Worm (Caenorhabditis elegans) whole organism, L3 larva: Measurements from ENCODE around the gene arle-14.

Experiments used
- R02D3.7 ChIP-seq: fragments of 150-350 bp; optimal IDR thresholded peaks from 2 replicates; lab custom pipeline; 2014; ENCODE audit warnings: missing biosample characterization, missing genetic modification characterization
- ZK546.5 ChIP-seq: sonication (generic microtip); optimal IDR thresholded peaks from 2 replicates; lab custom pipeline; 2017; ENCODE audit warnings: missing biosample characterization, missing genetic modification characterization
- ama-1 ChIP-seq: fragments of 150-350 bp; optimal IDR thresholded peaks from 2 replicates; lab custom pipeline; 2018
- ceh-16 ChIP-seq: sonication (generic microtip); optimal IDR thresholded peaks from 2 replicates; lab custom pipeline; 2017; ENCODE audit warnings: missing biosample characterization, missing genetic modification characterization
- ceh-28 ChIP-seq: fragments of 150-350 bp; optimal IDR thresholded peaks from 2 replicates; lab custom pipeline; 2014; ENCODE audit warnings: missing biosample characterization, missing genetic modification reagents, missing genetic modification characterization
- ceh-82 ChIP-seq: fragments of 150-350 bp; optimal IDR thresholded peaks from 2 replicates; lab custom pipeline; 2014; ENCODE audit warnings: missing biosample characterization, missing genetic modification characterization
- ceh-9 ChIP-seq: sonication (generic microtip); optimal IDR thresholded peaks from 2 replicates; lab custom pipeline; 2018; ENCODE audit warnings: missing biosample characterization, missing genetic modification characterization
- daf-12 ChIP-seq: fragments of 150-350 bp; optimal IDR thresholded peaks from 2 replicates; lab custom pipeline; 2014; ENCODE audit warnings: missing biosample characterization, missing genetic modification reagents, missing genetic modification characterization
- egl-27 ChIP-seq: sonication (generic microtip); optimal IDR thresholded peaks from 4 replicates; lab custom pipeline; 2017; ENCODE audit warnings: missing biosample characterization, missing genetic modification reagents, missing genetic modification characterization
- elt-1 ChIP-seq: fragments of 150-350 bp; optimal IDR thresholded peaks from 2 replicates; lab custom pipeline; 2014; ENCODE audit warnings: missing biosample characterization, missing genetic modification characterization
- elt-2 ChIP-seq: sonication (generic microtip); optimal IDR thresholded peaks from 2 replicates; lab custom pipeline; 2016; ENCODE audit warnings: missing genetic modification reagents, mild to moderate bottlenecking, missing genetic modification characterization, missing compliant biosample characterization
- elt-3 ChIP-seq, 3 experiments: fragments of 150-350 bp in 1 of 3; sonication (generic microtip) in 2 of 3; optimal IDR thresholded peaks; 2 replicates in 2 of 3; 4 replicates in 1 of 3; lab custom pipeline; 2014 to 2017; ENCODE audit warnings: missing biosample characterization in 3 of 3, missing genetic modification characterization in 3 of 3
- fkh-10 ChIP-seq: sonication (generic microtip); optimal IDR thresholded peaks from 2 replicates; lab custom pipeline; 2017; ENCODE audit warnings: missing biosample characterization, missing genetic modification reagents, missing genetic modification characterization
- fkh-2 ChIP-seq: fragments of 150-350 bp; optimal IDR thresholded peaks from 2 replicates; lab custom pipeline; 2014; ENCODE audit warnings: missing biosample characterization, missing genetic modification reagents, missing genetic modification characterization
- hmg-11 ChIP-seq: sonication (generic microtip); optimal IDR thresholded peaks from 2 replicates; lab custom pipeline; 2016; ENCODE audit warnings: missing genetic modification characterization, missing compliant biosample characterization
- jun-1 ChIP-seq: fragments of 150-350 bp; optimal IDR thresholded peaks from 2 replicates; lab custom pipeline; 2014; ENCODE audit warnings: missing biosample characterization, missing genetic modification reagents, missing genetic modification characterization
- lin-15B ChIP-seq: fragments of 150-350 bp; optimal IDR thresholded peaks from 2 replicates; lab custom pipeline; 2014; ENCODE audit warnings: missing biosample characterization, missing genetic modification characterization
- lin-39 ChIP-seq: fragments of 150-350 bp; optimal IDR thresholded peaks from 2 replicates; lab custom pipeline; 2018; ENCODE audit warnings: missing biosample characterization, missing genetic modification reagents, missing genetic modification characterization
- mdl-1 ChIP-seq: fragments of 150-350 bp; optimal IDR thresholded peaks from 2 replicates; lab custom pipeline; 2014; ENCODE audit warnings: missing biosample characterization, missing genetic modification characterization
- mml-1 ChIP-seq: fragments of 150-350 bp; sonication (generic microtip); optimal IDR thresholded peaks from 3 replicates; lab custom pipeline; 2014; ENCODE audit warnings: missing biosample characterization, missing genetic modification characterization
- nfya-1 ChIP-seq: sonication (generic microtip); optimal IDR thresholded peaks from 2 replicates; lab custom pipeline; 2017; ENCODE audit warnings: missing genetic modification characterization, mild to moderate bottlenecking, missing compliant biosample characterization, antibody characterized with exemption, moderate library complexity; ENCODE audit not compliant: insufficient read depth
- nhr-11 ChIP-seq: fragments of 150-350 bp; optimal IDR thresholded peaks from 2 replicates; lab custom pipeline; 2014; ENCODE audit warnings: missing biosample characterization, missing genetic modification characterization
- nhr-12 ChIP-seq: fragments of 150-350 bp; optimal IDR thresholded peaks from 2 replicates; lab custom pipeline; 2014; ENCODE audit warnings: missing biosample characterization, missing genetic modification characterization
- nhr-23 ChIP-seq: fragments of 150-350 bp; optimal IDR thresholded peaks from 2 replicates; lab custom pipeline; 2014; ENCODE audit warnings: missing biosample characterization, missing genetic modification reagents, missing genetic modification characterization
- nhr-237 ChIP-seq: fragments of 150-350 bp; optimal IDR thresholded peaks from 2 replicates; lab custom pipeline; 2014; ENCODE audit warnings: missing biosample characterization, missing genetic modification characterization
- nhr-25 ChIP-seq: sonication (generic microtip); optimal IDR thresholded peaks from 2 replicates; lab custom pipeline; 2017; ENCODE audit warnings: missing biosample characterization, missing genetic modification characterization
- nhr-28 ChIP-seq: fragments of 150-350 bp; optimal IDR thresholded peaks from 2 replicates; lab custom pipeline; 2014; ENCODE audit warnings: missing biosample characterization, missing genetic modification characterization
- nhr-43 ChIP-seq: sonication (generic microtip); optimal IDR thresholded peaks from 2 replicates; lab custom pipeline; 2016; ENCODE audit warnings: mild to moderate bottlenecking, missing genetic modification characterization, missing compliant biosample characterization; ENCODE audit not compliant: poor library complexity, severe bottlenecking
- nhr-67 ChIP-seq: fragments of 150-350 bp; optimal IDR thresholded peaks from 2 replicates; lab custom pipeline; 2014; ENCODE audit warnings: missing biosample characterization, missing genetic modification characterization
- nhr-76 ChIP-seq: fragments of 150-350 bp; sonication (generic microtip); optimal IDR thresholded peaks from 5 replicates; lab custom pipeline; 2014; ENCODE audit warnings: missing biosample characterization, missing genetic modification characterization
- nhr-77 ChIP-seq: fragments of 150-350 bp; optimal IDR thresholded peaks from 2 replicates; lab custom pipeline; 2014; ENCODE audit warnings: missing biosample characterization, missing genetic modification characterization
- pha-4 ChIP-seq: fragments of 150-350 bp; optimal IDR thresholded peaks from 2 replicates; lab custom pipeline; 2014; ENCODE audit warnings: missing biosample characterization, missing genetic modification reagents, missing genetic modification characterization
- skn-1 ChIP-seq: fragments of 150-350 bp; optimal IDR thresholded peaks from 2 replicates; lab custom pipeline; 2014; ENCODE audit warnings: missing biosample characterization, missing genetic modification characterization
- snpc-4 ChIP-seq: fragments of 150-350 bp; optimal IDR thresholded peaks from 2 replicates; lab custom pipeline; 2014; ENCODE audit warnings: missing biosample characterization, missing genetic modification characterization
- tbx-2 ChIP-seq: sonication (generic microtip); optimal IDR thresholded peaks from 2 replicates; lab custom pipeline; 2016; ENCODE audit warnings: mild to moderate bottlenecking, missing genetic modification characterization, missing compliant biosample characterization
- unc-39 ChIP-seq: sonication (generic microtip); optimal IDR thresholded peaks from 4 replicates; lab custom pipeline; 2017; ENCODE audit warnings: missing biosample characterization, missing genetic modification characterization
- unc-62 ChIP-seq: fragments of 150-350 bp; sonication (generic microtip); optimal IDR thresholded peaks from 4 replicates; lab custom pipeline; 2014; ENCODE audit warnings: missing biosample characterization, missing genetic modification reagents, missing genetic modification characterization
- ztf-11 ChIP-seq: fragments of 150-350 bp; optimal IDR thresholded peaks from 2 replicates; lab custom pipeline; 2014; ENCODE audit warnings: missing biosample characterization, missing genetic modification characterization
- ztf-4 ChIP-seq: fragments of 150-350 bp; optimal IDR thresholded peaks from 2 replicates; lab custom pipeline; 2014; ENCODE audit warnings: missing biosample characterization, missing genetic modification characterization

Gene arle-14

DNA sequence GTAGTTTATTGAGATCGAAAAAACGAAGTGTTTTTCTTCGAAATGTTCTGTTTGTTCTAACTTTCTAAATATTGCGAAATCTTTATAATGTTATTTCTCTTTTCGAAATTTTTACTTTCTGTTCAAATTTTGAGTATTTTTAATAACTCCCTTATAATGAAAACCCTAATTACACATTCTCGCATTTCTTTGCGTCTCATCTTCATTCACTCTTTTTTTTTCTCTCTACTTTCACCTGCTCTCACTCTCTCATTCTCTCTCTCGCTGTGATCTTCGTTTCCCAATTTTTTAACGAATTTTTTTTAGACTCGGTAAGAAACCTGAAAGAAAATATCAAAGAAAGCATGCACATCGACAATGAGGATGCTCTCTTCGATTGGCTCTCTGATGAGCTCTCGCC lies 18.5 kb downstream of the arle-14 start, which contains the start of gene rbm-26:
Gene rbm-26 (plus strand): TSS at position 301 of the 400 bp plus-strand sequence.
- TF ChIP-seq daf-12, result no peak
- TF ChIP-seq ama-1 (lab: Kevin White, UChicago), result no peak
- peak; percentile 8 for TF ChIP-seq pha-4 (tag; lab: Kevin White, UChicago)
- TF ChIP-seq, all 47 proteins: peak for 1

DNA sequence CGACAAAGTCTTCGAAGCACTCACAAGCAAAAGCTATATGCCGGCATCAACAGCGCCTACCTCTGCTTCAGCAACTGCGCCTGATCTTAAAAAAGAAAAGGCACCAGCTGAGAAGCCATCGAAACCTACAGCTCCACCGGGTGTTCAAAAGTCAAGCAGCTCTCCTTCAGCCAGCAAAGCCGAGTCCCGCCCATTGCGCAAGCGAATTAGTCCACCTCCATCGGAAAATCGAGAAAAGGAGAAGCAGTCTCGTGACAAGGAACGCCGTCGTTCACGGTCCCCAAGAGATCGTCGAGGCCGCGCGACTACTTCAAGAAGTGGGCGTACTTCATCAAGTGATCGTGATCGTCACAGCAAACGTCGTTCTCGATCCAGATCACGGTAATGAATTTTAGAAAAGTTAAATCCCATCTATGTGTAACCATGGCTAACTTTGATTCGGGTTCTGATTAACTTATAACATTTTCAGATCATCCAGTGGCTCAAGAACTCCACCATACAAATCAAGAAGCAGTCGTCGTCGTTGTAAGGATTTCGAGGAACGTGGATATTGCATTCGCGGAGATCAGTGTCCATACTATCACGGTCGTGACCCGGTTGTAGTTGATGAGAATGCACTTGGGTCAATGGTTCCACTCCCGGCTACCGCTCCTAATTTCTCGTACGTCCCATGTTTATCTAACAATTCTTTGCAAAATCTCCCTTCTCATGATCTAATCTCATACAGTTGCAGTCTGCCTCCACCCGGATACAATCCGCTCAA lies 19.4 kb downstream of the arle-14 start:
- TF ChIP-seq ZK546.5 (no peak), nhr-11 (tag; lab: Kevin White, UChicago) (no peak), nhr-12 (tag; lab: Kevin White, UChicago) (no peak), pha-4 (tag; lab: Kevin White, UChicago) (no peak), nhr-76 (tag; lab: Kevin White, UChicago) (no peak), ceh-28 (tag; lab: Kevin White, UChicago) (no peak), nhr-25 (no peak)

DNA sequence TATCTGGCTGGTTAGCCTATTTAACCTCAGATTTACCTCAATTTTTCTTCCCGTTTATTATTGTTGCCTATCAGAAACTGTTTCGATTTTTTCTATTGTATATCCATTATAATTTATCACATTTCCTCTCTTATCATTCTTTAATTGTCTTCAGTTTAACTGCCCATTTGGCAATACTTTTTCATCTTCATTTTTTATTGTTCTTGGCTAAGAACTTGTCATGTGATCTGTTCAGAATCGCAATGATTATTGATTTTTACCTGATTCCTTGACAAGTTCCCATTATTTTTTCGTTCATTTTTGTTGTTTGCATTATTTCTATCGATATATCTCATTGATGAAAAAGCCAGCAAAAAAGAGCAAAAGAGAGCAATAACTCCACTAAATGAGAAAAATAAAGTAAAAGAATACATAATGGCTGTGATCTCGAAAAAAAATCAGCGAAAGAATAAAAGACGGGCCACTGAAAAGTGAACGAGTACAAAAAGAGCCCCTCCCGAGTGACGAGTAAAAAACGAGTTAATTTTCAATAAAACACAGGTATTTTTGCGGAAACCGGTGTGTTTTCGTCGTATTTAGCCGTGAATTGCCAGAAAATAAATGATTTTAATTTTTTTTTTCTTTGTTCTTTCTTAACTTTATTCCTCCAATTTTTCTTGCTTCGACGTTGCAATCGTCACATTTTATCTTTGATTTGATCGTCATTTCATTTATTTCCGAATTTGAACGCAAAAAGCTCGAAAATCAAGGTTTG lies 21.7 kb downstream of the arle-14 start, which contains the start of gene arf-1:
Gene arf-1 (plus strand): TSS at position 657 of the 754 bp plus-strand sequence.
- no peak for TF ChIP-seq mdl-1 (tag; lab: Kevin White, UChicago)
- no peak for TF ChIP-seq fkh-2 (tag; lab: Kevin White, UChicago)
- no peak for TF ChIP-seq skn-1 (tag; lab: Kevin White, UChicago)
- peak; percentile 54 for TF ChIP-seq nhr-77 (tag; lab: Kevin White, UChicago)
- TF ChIP-seq nhr-67 (tag; lab: Kevin White, UChicago), result no peak
- no peak for TF ChIP-seq ama-1 (lab: Kevin White, UChicago)
- TF ChIP-seq tbx-2 (tag; lab: Kevin White, UChicago), result no peak
- TF ChIP-seq ZK546.5, result no peak
- TF ChIP-seq elt-2, result peak; percentile 17
- TF ChIP-seq, all 47 proteins: peak for 2

DNA sequence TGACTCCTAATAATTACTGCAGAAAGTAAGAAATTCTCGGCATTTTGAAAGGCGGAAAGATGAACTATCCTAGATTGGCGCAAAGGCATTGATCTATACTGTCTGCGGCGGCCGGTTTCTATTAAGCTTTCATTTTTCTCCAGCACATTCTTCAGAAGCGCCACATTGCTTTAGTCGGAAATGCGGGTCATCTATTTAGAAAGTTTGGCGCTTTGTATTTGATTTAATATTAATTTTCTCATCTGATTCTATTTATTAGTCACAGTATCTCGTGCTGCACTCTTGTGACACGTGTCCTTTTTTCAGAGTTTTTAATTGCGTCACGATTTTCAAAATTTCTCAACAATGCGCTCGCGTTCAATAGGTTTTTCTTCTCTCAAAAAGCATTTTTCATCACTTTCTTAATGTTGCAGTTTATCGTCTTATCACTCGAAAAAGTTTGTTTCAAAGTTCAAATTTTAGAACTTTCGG lies 22.3 kb downstream of the arle-14 start:
- TF ChIP-seq fkh-10 (GFP tag; lab: Kevin White, UChicago) (no peak), ztf-4 (tag; lab: Kevin White, UChicago) (peak; percentile 55), nhr-43 (tag; lab: Kevin White, UChicago) (peak; percentile 76), ama-1 (lab: Kevin White, UChicago) (peak; percentile 59)

DNA sequence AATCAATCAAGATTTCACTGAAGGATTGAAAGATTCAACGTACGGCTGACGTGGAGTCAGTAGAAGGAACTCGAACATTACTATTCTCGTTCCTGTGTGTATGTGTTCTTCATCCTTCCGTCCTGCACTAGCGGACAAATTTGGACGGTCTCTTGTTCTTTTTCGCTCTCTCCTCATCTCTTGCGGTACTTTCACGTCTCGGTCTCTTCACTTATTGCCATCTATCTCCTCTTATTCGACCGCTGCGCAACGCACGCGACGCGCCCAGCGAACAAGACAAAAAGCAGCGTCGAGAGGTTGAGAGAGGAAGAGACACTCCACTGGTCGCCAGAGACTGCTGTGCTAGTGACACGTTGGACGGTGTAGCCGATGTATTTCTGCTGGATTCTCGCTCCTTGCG lies 22.8 kb downstream of the arle-14 start:
- no peak for TF ChIP-seq nhr-237
- no peak for TF ChIP-seq tbx-2 (tag; lab: Kevin White, UChicago)
- TF ChIP-seq nhr-28 (tag; lab: Kevin White, UChicago), result no peak
- TF ChIP-seq mdl-1 (tag; lab: Kevin White, UChicago), result peak; percentile 32
- peak; percentile 34 for TF ChIP-seq unc-62 (GFP tag; lab: Kevin White, UChicago)
- TF ChIP-seq hmg-11, result peak; percentile 88
- TF ChIP-seq ztf-11 (tag; lab: Kevin White, UChicago), result no peak
- TF ChIP-seq ama-1 (lab: Kevin White, UChicago), result peak; percentile 82
- no peak for TF ChIP-seq ZK546.5
- no peak for TF ChIP-seq nhr-43 (tag; lab: Kevin White, UChicago)
- no peak for TF ChIP-seq fkh-2 (tag; lab: Kevin White, UChicago)
- peak in 1 of 3 experiments; percentile 26 for TF ChIP-seq elt-3 (tag; optimal IDR thresholded peaks at IDR 0.05; lab: Kevin White, UChicago)
- TF ChIP-seq mml-1 (tag; lab: Kevin White, UChicago), result no peak
- TF ChIP-seq nhr-11 (tag; lab: Kevin White, UChicago), result no peak
- peak; percentile 78 for TF ChIP-seq jun-1 (tag; lab: Kevin White, UChicago)
- no peak for TF ChIP-seq nhr-77 (tag; lab: Kevin White, UChicago)
- TF ChIP-seq lin-39 (tag; lab: Kevin White, UChicago), result peak; percentile 88
- TF ChIP-seq pha-4 (tag; lab: Kevin White, UChicago), result peak; percentile 78
- TF ChIP-seq unc-39 (tag; lab: Kevin White, UChicago), result no peak
- peak; percentile 65 for TF ChIP-seq ceh-28 (tag; lab: Kevin White, UChicago)
- TF ChIP-seq fkh-10 (GFP tag; lab: Kevin White, UChicago), result no peak
- TF ChIP-seq ceh-16 (tag; lab: Kevin White, UChicago), result no peak
- no peak for TF ChIP-seq ztf-4 (tag; lab: Kevin White, UChicago)
- no peak for TF ChIP-seq ceh-82 (tag; lab: Kevin White, UChicago)
- no peak for TF ChIP-seq elt-1 (tag; lab: Kevin White, UChicago)
- TF ChIP-seq nhr-23 (tag; lab: Kevin White, UChicago), result peak; percentile 63
- TF ChIP-seq snpc-4 (tag; lab: Kevin White, UChicago), result peak; percentile 89
- TF ChIP-seq skn-1 (tag; lab: Kevin White, UChicago), result peak; percentile 24
- TF ChIP-seq nfya-1 (tag; lab: Kevin White, UChicago), result peak; percentile 90
- no peak for TF ChIP-seq nhr-12 (tag; lab: Kevin White, UChicago)
- TF ChIP-seq egl-27 (tag; lab: Kevin White, UChicago), result no peak
- no peak for TF ChIP-seq ceh-9 (tag; lab: Kevin White, UChicago)
- peak; percentile 75 for TF ChIP-seq nhr-25
- peak; percentile 29 for TF ChIP-seq R02D3.7 (tag; lab: Kevin White, UChicago)
- peak; percentile 63 for TF ChIP-seq elt-2
- peak; percentile 70 for TF ChIP-seq lin-15B (tag; lab: Kevin White, UChicago)
